Fruit fly (Drosophila melanogaster): ENCODE data around the gene CG7044.

The CG7044 gene

DNA sequence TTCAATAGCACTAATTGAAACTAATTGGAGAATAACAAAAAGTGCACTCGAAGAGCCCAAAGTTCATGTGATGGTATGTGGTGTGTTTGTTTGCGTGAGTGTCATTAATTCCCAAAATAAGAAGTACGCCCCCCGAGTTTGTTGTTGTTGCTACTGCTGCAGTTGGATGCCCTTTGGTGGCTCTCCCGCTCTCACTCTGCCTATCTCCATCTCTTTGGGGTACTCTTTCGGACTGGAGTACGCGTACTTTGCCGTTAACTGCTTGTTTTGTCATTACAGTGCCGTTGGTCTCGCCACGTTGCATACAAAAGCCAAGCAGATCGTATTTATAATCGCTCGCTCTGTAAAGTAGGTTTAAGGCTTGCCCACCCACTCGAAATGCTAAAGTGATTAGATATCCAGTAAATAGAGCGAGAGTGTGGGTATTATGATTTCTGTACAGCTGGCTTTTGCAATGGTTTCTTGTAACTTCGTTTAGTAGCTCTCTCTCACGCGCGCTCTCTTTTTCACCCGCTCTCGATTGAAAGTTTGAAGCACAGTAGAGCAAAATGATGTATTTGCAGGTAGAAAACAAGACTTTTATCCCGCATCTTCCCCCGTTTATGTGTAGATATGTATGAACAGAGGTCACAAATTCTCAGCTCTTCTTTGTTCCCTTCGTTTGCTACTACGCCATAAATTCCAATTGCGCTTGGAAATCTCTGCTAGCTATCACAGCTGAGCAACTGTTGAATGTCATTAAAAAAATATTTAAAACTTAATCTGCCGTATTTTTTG, 10.6 kb upstream of the CG7044 start (continued):
- TF ChIP-seq ind (GFP tag; optimal IDR thresholded peaks at IDR 0.05): peak; percentile 36
- no peak for TF ChIP-seq CG16815 (GFP tag; optimal IDR thresholded peaks at IDR 0.05)
- TF ChIP-seq chn (GFP tag; optimal IDR thresholded peaks at IDR 0.05): peak; percentile 19
- TF ChIP-seq CG7786 (GFP tag; optimal IDR thresholded peaks at IDR 0.05): peak; percentile 23
- no peak for TF ChIP-seq D19A (tag; optimal IDR thresholded peaks at IDR 0.05)
- peak; percentile 14 for TF ChIP-seq Fer3 (tag; optimal IDR thresholded peaks at IDR 0.05)
- TF ChIP-seq MTF-1 (GFP tag; optimal IDR thresholded peaks at IDR 0.05; ENCODE audit: borderline replicate concordance): no peak
- TF ChIP-seq cg (GFP tag; optimal IDR thresholded peaks at IDR 0.05): no peak
- TF ChIP-seq Fer1 (GFP tag; optimal IDR thresholded peaks at IDR 0.05): peak; percentile 37
- TF ChIP-seq Trl (optimal IDR thresholded peaks at IDR 0.05): peak; percentile 75
- TF ChIP-seq Trl (GFP tag; optimal IDR thresholded peaks at IDR 0.05): no peak
- peak; percentile 11 for TF ChIP-seq CG10274 (GFP tag; optimal IDR thresholded peaks at IDR 0.05)
- no peak for TF ChIP-seq Taf1 (GFP tag; IDR thresholded peaks at IDR 0.05)
- no peak for TF ChIP-seq CG6272 (GFP tag; IDR thresholded peaks at IDR 0.05)
- TF ChIP-seq gfzf (GFP tag; optimal IDR thresholded peaks at IDR 0.05): no peak
- TF ChIP-seq tap (tag; optimal IDR thresholded peaks at IDR 0.05): no peak
- TF ChIP-seq emc (GFP tag; optimal IDR thresholded peaks at IDR 0.05): no peak
- TF ChIP-seq Dll (GFP tag; IDR thresholded peaks at IDR 0.05; ENCODE audit: partially characterized antibody): no peak
- peak; percentile 51 for TF ChIP-seq CG7839 (tag; optimal IDR thresholded peaks at IDR 0.05)
- TF ChIP-seq Camta (GFP tag; optimal IDR thresholded peaks at IDR 0.05): no peak
- peak; percentile 45 for TF ChIP-seq CG13624 (GFP tag; optimal IDR thresholded peaks at IDR 0.05)
- TF ChIP-seq Stat92E (GFP tag; optimal IDR thresholded peaks at IDR 0.05): no peak
- TF ChIP-seq CG10147 (GFP tag; optimal IDR thresholded peaks at IDR 0.05): no peak
- TF ChIP-seq ewg (GFP tag; optimal IDR thresholded peaks at IDR 0.05): peak; percentile 14
- TF ChIP-seq TFAM (GFP tag; optimal IDR thresholded peaks at IDR 0.05): no peak
- TF ChIP-seq CG8388 (GFP tag; optimal IDR thresholded peaks at IDR 0.05): no peak
- TF ChIP-seq hkb (optimal IDR thresholded peaks at IDR 0.05): no peak
- peak; percentile 50; the same call in 1 of the 2 replicates for TF ChIP-seq hkb (GFP tag; IDR thresholded peaks at IDR 0.05)
- 0 out of 4 replicates have a peak, but pooled peaks have one; percentile 12 for TF ChIP-seq chinmo (GFP tag; IDR thresholded peaks at IDR 0.05; ENCODE audit: partially characterized antibody)
- TF ChIP-seq row (GFP tag; IDR thresholded peaks at IDR 0.05): peak; percentile 65
- no peak for TF ChIP-seq danr (GFP tag; IDR thresholded peaks at IDR 0.05)
- TF ChIP-seq CG14860 (GFP tag; IDR thresholded peaks at IDR 0.05; ENCODE audit: partially characterized antibody): no peak
- TF ChIP-seq salm (tag; optimal IDR thresholded peaks at IDR 0.05): peak; percentile 38
- peak; percentile 60 for TF ChIP-seq CG15269 (tag; optimal IDR thresholded peaks at IDR 0.05)
- no peak; the same call in 1 of the 2 replicates for TF ChIP-seq CG31441 (GFP tag; IDR thresholded peaks at IDR 0.05)
- TF ChIP-seq ken (GFP tag; IDR thresholded peaks at IDR 0.05): no peak
- TF ChIP-seq CG16813 (GFP tag; IDR thresholded peaks at IDR 0.05; ENCODE audit: partially characterized antibody): no peak
- TF ChIP-seq Fer2 (tag; optimal IDR thresholded peaks at IDR 0.05): no peak
- TF ChIP-seq da (GFP tag; optimal IDR thresholded peaks at IDR 0.05): no peak
- no peak for TF ChIP-seq Hmx (GFP tag; optimal IDR thresholded peaks at IDR 0.05)
- no peak for TF ChIP-seq cato (GFP tag; optimal IDR thresholded peaks at IDR 0.05; ENCODE audit: borderline replicate concordance)
- no peak for TF ChIP-seq CG15073 (GFP tag; optimal IDR thresholded peaks at IDR 0.05)
- TF ChIP-seq CG13287 (GFP tag; IDR thresholded peaks at IDR 0.05; ENCODE audit: partially characterized antibody): no peak
- no peak for TF ChIP-seq nom (GFP tag; optimal IDR thresholded peaks at IDR 0.05)
- no peak for TF ChIP-seq Dp (GFP tag; optimal IDR thresholded peaks at IDR 0.05)
- no peak for TF ChIP-seq twi (tag; optimal IDR thresholded peaks at IDR 0.05)
- TF ChIP-seq gsb (GFP tag; IDR thresholded peaks at IDR 0.05): no peak
- no peak for TF ChIP-seq ro (GFP tag; IDR thresholded peaks at IDR 0.05)
- peak; percentile 28 for TF ChIP-seq fd96Cb (tag; optimal IDR thresholded peaks at IDR 0.05)
